Worm (Caenorhabditis elegans): ENCODE measurements around the gene fbxa-80.

The fbxa-80 gene

DNA sequence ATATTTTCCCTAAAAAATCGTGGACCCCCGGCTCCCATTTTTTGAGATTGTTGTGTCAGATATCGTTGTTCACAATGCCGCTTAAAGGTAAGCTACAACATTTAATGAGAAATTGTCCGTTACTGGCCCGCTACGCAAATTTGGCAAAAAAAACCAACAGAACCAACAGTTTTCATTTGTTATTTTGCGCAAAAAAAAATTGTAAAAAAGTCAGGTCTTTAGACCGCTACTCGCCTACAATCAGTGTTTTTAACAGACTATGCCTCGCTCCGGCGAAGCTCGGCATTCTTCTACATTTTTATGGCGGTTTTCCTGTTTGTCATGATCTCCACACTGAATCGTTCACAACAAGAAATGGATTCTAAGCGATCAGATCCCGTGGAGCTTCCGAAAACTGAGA lies 6.1 kb downstream of the fbxa-80 start, which contains the start of gene Y82E9BL.12:
Gene Y82E9BL.12 (plus strand): TSS at position 301 of the 400 bp plus-strand sequence.
- no peak for TF ChIP-seq nhr-129 (tag; optimal IDR thresholded peaks at IDR 0.05)
- no peak for TF ChIP-seq gmeb-1 (tag; optimal IDR thresholded peaks at IDR 0.05)
- no peak for TF ChIP-seq elt-3 (tag; optimal IDR thresholded peaks at IDR 0.05)
- no peak for TF ChIP-seq peb-1 (tag; optimal IDR thresholded peaks at IDR 0.05)
- TF ChIP-seq ceh-82 (tag; optimal IDR thresholded peaks at IDR 0.05), result no peak
- no peak for TF ChIP-seq nhr-77 (tag; optimal IDR thresholded peaks at IDR 0.05)
- TF ChIP-seq C34F6.9 (tag; optimal IDR thresholded peaks at IDR 0.05), result no peak
- no peak for TF ChIP-seq mbf-1 (tag; optimal IDR thresholded peaks at IDR 0.05)
- TF ChIP-seq nhr-12 (tag; optimal IDR thresholded peaks at IDR 0.05), result no peak
- no peak for TF ChIP-seq egl-27 (tag; optimal IDR thresholded peaks at IDR 0.05)

ce11 chrIII:1308209-1308608 lies 6.8 kb downstream of the fbxa-80 start, which contains the start of gene fbxa-79:
fbxa-79 (minus strand) TSS chrIII:1308294.
- TF ChIP-seq nhr-129 (tag; optimal IDR thresholded peaks at IDR 0.05), result peak; percentile 80
- TF ChIP-seq unc-55 (GFP tag; optimal IDR thresholded peaks at IDR 0.05), result peak; percentile 13
- TF ChIP-seq sma-9 (GFP tag; optimal IDR thresholded peaks at IDR 0.05), result peak; percentile 13
- TF ChIP-seq sma-9 (tag; optimal IDR thresholded peaks at IDR 0.05), result no peak
- no peak for TF ChIP-seq ztf-1 (GFP tag; conservative IDR thresholded peaks at IDR 0.05)
- TF ChIP-seq nhr-12 (tag; optimal IDR thresholded peaks at IDR 0.05), result no peak
- no peak for TF ChIP-seq ama-1 (optimal IDR thresholded peaks at IDR 0.05)
- peak; percentile 66 for TF ChIP-seq fos-1 (tag; optimal IDR thresholded peaks at IDR 0.05)

ce11 chrIII:1307333-1307732 lies 7.7 kb downstream of the fbxa-80 start:
- TF ChIP-seq C34F6.9 (tag; optimal IDR thresholded peaks at IDR 0.05), result no peak
- TF ChIP-seq skn-1 (tag; optimal IDR thresholded peaks at IDR 0.05), result no peak
- TF ChIP-seq fos-1 (tag; optimal IDR thresholded peaks at IDR 0.05), result no peak
- TF ChIP-seq alr-1 (tag; optimal IDR thresholded peaks at IDR 0.05), result no peak
- no peak for TF ChIP-seq sma-3 (GFP tag; optimal IDR thresholded peaks at IDR 0.05)
- TF ChIP-seq ceh-82 (tag; optimal IDR thresholded peaks at IDR 0.05), result no peak
- no peak for TF ChIP-seq nhr-129 (tag; optimal IDR thresholded peaks at IDR 0.05)
- TF ChIP-seq egl-27 (tag; optimal IDR thresholded peaks at IDR 0.05), result no peak
- no peak for TF ChIP-seq ceh-16 (tag; optimal IDR thresholded peaks at IDR 0.05)
- TF ChIP-seq nhr-10 (tag; optimal IDR thresholded peaks at IDR 0.05), result no peak
- no peak for TF ChIP-seq sem-4 (tag; optimal IDR thresholded peaks at IDR 0.05)

DNA sequence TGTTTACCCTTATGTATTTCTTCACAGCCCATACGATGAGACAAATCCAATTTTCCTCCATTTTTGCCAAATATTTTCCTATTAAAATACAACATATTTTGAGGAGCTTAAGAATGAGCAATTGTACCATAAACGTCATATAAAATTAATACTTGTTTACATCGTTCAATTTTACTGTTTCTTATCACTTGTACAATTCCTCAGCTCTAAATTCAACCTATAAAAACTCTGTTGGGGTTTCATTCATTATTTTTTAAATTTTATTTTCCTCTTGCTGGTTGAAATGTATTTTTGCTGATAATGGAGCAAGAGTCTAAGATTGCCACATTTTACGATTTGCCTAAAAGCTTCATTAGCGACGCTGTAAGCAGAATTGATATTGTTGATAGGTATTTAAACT lies 11.6 kb downstream of the fbxa-80 start, which contains the start of gene fbxa-75:
Gene fbxa-75 (plus strand): TSS at position 301 of the 400 bp plus-strand sequence.
- no peak for TF ChIP-seq mab-5 (tag; optimal IDR thresholded peaks at IDR 0.05)
- TF ChIP-seq ceh-16 (tag; optimal IDR thresholded peaks at IDR 0.05), result no peak
- no peak for TF ChIP-seq unc-55 (GFP tag; optimal IDR thresholded peaks at IDR 0.05)
- no peak for TF ChIP-seq nhr-6 (tag; optimal IDR thresholded peaks at IDR 0.05)
- no peak for TF ChIP-seq alr-1 (tag; optimal IDR thresholded peaks at IDR 0.05)
- no peak for TF ChIP-seq nhr-25 (tag; optimal IDR thresholded peaks at IDR 0.05)
- TF ChIP-seq unc-39 (tag; optimal IDR thresholded peaks at IDR 0.05), result no peak
- TF ChIP-seq ZK546.5 (tag; optimal IDR thresholded peaks at IDR 0.05), result no peak
- TF ChIP-seq gmeb-1 (tag; optimal IDR thresholded peaks at IDR 0.05), result no peak
- no peak for TF ChIP-seq R02D3.7 (tag; optimal IDR thresholded peaks at IDR 0.05)
- TF ChIP-seq ama-1 (optimal IDR thresholded peaks at IDR 0.05), result no peak
- TF ChIP-seq sma-3 (GFP tag; optimal IDR thresholded peaks at IDR 0.05), result no peak

- TF ChIP-seq fos-1 (tag; optimal IDR thresholded peaks at IDR 0.05) (no peak), aly-2 (tag; optimal IDR thresholded peaks at IDR 0.05) (no peak), elt-1 (tag; optimal IDR thresholded peaks at IDR 0.05) (no peak)
Observed at ce11 chrIII:1297604-1298003, 17.4 kb downstream of the fbxa-80 start, which contains the start of gene fbxa-28. fbxa-28 (plus strand) TSS chrIII:1297904.

- TF ChIP-seq gmeb-1 (tag; optimal IDR thresholded peaks at IDR 0.05), result no peak
- TF ChIP-seq unc-55 (GFP tag; optimal IDR thresholded peaks at IDR 0.05), result no peak
- TF ChIP-seq Y55F3AM.14 (GFP tag; optimal IDR thresholded peaks at IDR 0.05), result no peak
- TF ChIP-seq C34F6.9 (tag; optimal IDR thresholded peaks at IDR 0.05), result no peak
- peak; percentile 87 for TF ChIP-seq fos-1 (tag; optimal IDR thresholded peaks at IDR 0.05)
Observed at ce11 chrIII:1295149-1295716, 19.8 kb downstream of the fbxa-80 start, which contains the start of gene fbxa-35. fbxa-35 (plus strand) TSS chrIII:1295666.
